Worm (Caenorhabditis elegans): Measurements from ENCODE around the gene T10F2.2.

The T10F2.2 gene

ce11 chrIII:5200349-5200748 lies 35.2 kb upstream of the T10F2.2 start:
- no peak for TF ChIP-seq aly-1 (tag; optimal IDR thresholded peaks at IDR 0.05)

- no peak for TF ChIP-seq hmg-4 (GFP tag; optimal IDR thresholded peaks at IDR 0.05)
- no peak for TF ChIP-seq tbx-11 (GFP tag; IDR thresholded peaks at IDR 0.05)
- no peak for TF ChIP-seq ceh-13 (GFP tag; optimal IDR thresholded peaks at IDR 0.05)
- no peak for TF ChIP-seq scrt-1 (GFP tag; IDR thresholded peaks at IDR 0.05)
- TF ChIP-seq pes-1 (GFP tag; IDR thresholded peaks at IDR 0.05), result no peak
- TF ChIP-seq sea-1 (GFP tag; conservative IDR thresholded peaks at IDR 0.05), result no peak
- no peak for TF ChIP-seq tbx-37 (GFP tag; conservative IDR thresholded peaks at IDR 0.05)
- TF ChIP-seq hmbx-1 (tag; optimal IDR thresholded peaks at IDR 0.05), result no peak
- TF ChIP-seq ama-1 (optimal IDR thresholded peaks at IDR 0.05), result no peak
- no peak for TF ChIP-seq B0310.2 (tag; optimal IDR thresholded peaks at IDR 0.05)
- TF ChIP-seq hnd-1 (tag; optimal IDR thresholded peaks at IDR 0.05), result no peak
Observed at ce11 chrIII:5199577-5199976, 34.5 kb upstream of the T10F2.2 start, which contains the start of gene emb-8. Gene emb-8 (minus strand): TSS chrIII:5199677.

- TF ChIP-seq hmg-4 (GFP tag; optimal IDR thresholded peaks at IDR 0.05), result no peak
- no peak for TF ChIP-seq pes-1 (GFP tag; IDR thresholded peaks at IDR 0.05)
- no peak for TF ChIP-seq flt-1 (GFP tag; IDR thresholded peaks at IDR 0.05)
- TF ChIP-seq ama-1 (optimal IDR thresholded peaks at IDR 0.05), result no peak
Observed at ce11 chrIII:5196298-5197045, 31.4 kb upstream of the T10F2.2 start.

ce11 chrIII:5195690-5196089 lies 30.6 kb upstream of the T10F2.2 start, which contains the start of gene moc-6:
Gene moc-6 (plus strand): TSS chrIII:5195990.
- no peak for TF ChIP-seq hmbx-1 (tag; optimal IDR thresholded peaks at IDR 0.05)
- no peak for TF ChIP-seq B0310.2 (tag; optimal IDR thresholded peaks at IDR 0.05)
- no peak for TF ChIP-seq flt-1 (GFP tag; IDR thresholded peaks at IDR 0.05)
- TF ChIP-seq sea-1 (GFP tag; conservative IDR thresholded peaks at IDR 0.05), result no peak
- no peak for TF ChIP-seq ceh-36 (tag; optimal IDR thresholded peaks at IDR 0.05)
- no peak for TF ChIP-seq tbx-37 (GFP tag; conservative IDR thresholded peaks at IDR 0.05)
- TF ChIP-seq pes-1 (GFP tag; IDR thresholded peaks at IDR 0.05), result no peak
- no peak for TF ChIP-seq ama-1 (optimal IDR thresholded peaks at IDR 0.05)
- no peak for TF ChIP-seq ceh-13 (GFP tag; optimal IDR thresholded peaks at IDR 0.05)
- TF ChIP-seq hnd-1 (tag; optimal IDR thresholded peaks at IDR 0.05), result no peak
- no peak for TF ChIP-seq ets-7 (tag; optimal IDR thresholded peaks at IDR 0.05)
- TF ChIP-seq F13C5.2 (tag; optimal IDR thresholded peaks at IDR 0.05), result no peak
- TF ChIP-seq tra-4 (tag; optimal IDR thresholded peaks at IDR 0.05), result no peak
- TF ChIP-seq hmg-4 (GFP tag; optimal IDR thresholded peaks at IDR 0.05), result no peak
- no peak for TF ChIP-seq tbx-11 (GFP tag; IDR thresholded peaks at IDR 0.05)
- TF ChIP-seq aly-1 (tag; optimal IDR thresholded peaks at IDR 0.05), result no peak
- TF ChIP-seq scrt-1 (GFP tag; IDR thresholded peaks at IDR 0.05), result no peak

ce11 chrIII:5193266-5193665 lies 28.2 kb upstream of the T10F2.2 start:
- TF ChIP-seq B0310.2 (tag; optimal IDR thresholded peaks at IDR 0.05), result no peak
- TF ChIP-seq tbx-37 (GFP tag; conservative IDR thresholded peaks at IDR 0.05), result no peak
- TF ChIP-seq tra-4 (tag; optimal IDR thresholded peaks at IDR 0.05), result no peak
- TF ChIP-seq ceh-13 (GFP tag; optimal IDR thresholded peaks at IDR 0.05), result no peak
- no peak for TF ChIP-seq sea-1 (GFP tag; conservative IDR thresholded peaks at IDR 0.05)
- no peak for TF ChIP-seq aly-1 (tag; optimal IDR thresholded peaks at IDR 0.05)
- no peak for TF ChIP-seq hmg-4 (GFP tag; optimal IDR thresholded peaks at IDR 0.05)
- TF ChIP-seq ets-7 (tag; optimal IDR thresholded peaks at IDR 0.05), result no peak
- TF ChIP-seq flt-1 (GFP tag; IDR thresholded peaks at IDR 0.05), result no peak
- no peak for TF ChIP-seq F13C5.2 (tag; optimal IDR thresholded peaks at IDR 0.05)
- no peak for TF ChIP-seq hmbx-1 (tag; optimal IDR thresholded peaks at IDR 0.05)
- no peak for TF ChIP-seq ama-1 (optimal IDR thresholded peaks at IDR 0.05)

- no peak for TF ChIP-seq hnd-1 (tag; optimal IDR thresholded peaks at IDR 0.05)
- no peak for TF ChIP-seq ets-7 (tag; optimal IDR thresholded peaks at IDR 0.05)
- TF ChIP-seq F13C5.2 (tag; optimal IDR thresholded peaks at IDR 0.05), result no peak
- no peak for TF ChIP-seq tbx-11 (GFP tag; IDR thresholded peaks at IDR 0.05)
- TF ChIP-seq sea-1 (GFP tag; conservative IDR thresholded peaks at IDR 0.05), result no peak
- no peak for TF ChIP-seq hmbx-1 (tag; optimal IDR thresholded peaks at IDR 0.05)
- TF ChIP-seq B0310.2 (tag; optimal IDR thresholded peaks at IDR 0.05), result no peak
- TF ChIP-seq pes-1 (GFP tag; IDR thresholded peaks at IDR 0.05), result no peak
- TF ChIP-seq flt-1 (GFP tag; IDR thresholded peaks at IDR 0.05), result no peak
- TF ChIP-seq hmg-4 (GFP tag; optimal IDR thresholded peaks at IDR 0.05), result no peak
- no peak for TF ChIP-seq tra-4 (tag; optimal IDR thresholded peaks at IDR 0.05)
- no peak for TF ChIP-seq aly-1 (tag; optimal IDR thresholded peaks at IDR 0.05)
Observed at ce11 chrIII:5190671-5191174, 25.6 kb upstream of the T10F2.2 start, which contains the start of gene hira-1. Gene hira-1 (plus strand): TSS chrIII:5191124.

DNA sequence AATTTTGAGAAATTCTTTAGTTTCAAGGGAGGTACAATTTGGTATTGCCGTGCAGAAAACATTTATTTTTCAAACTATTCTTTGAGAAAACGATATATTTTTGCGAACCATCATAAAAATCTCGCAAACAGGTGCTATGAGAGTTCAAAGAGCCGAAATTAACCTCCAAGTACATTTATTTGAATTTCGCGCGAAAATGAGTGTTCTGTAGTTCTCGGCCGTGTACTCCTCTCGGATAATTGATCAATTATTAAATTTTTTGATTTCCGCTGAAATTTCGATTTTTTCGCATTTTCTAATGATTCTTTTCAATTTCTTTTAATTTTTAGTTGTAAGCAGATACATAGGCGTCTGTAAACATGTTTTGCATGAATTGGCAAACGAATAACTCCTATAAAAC lies 25.1 kb upstream of the T10F2.2 start:
- TF ChIP-seq tbx-11 (GFP tag; IDR thresholded peaks at IDR 0.05), result no peak
- no peak for TF ChIP-seq ceh-36 (tag; optimal IDR thresholded peaks at IDR 0.05)
- TF ChIP-seq hmbx-1 (tag; optimal IDR thresholded peaks at IDR 0.05), result no peak

- TF ChIP-seq flt-1 (GFP tag; IDR thresholded peaks at IDR 0.05), result no peak
- TF ChIP-seq hmbx-1 (tag; optimal IDR thresholded peaks at IDR 0.05), result no peak
- no peak for TF ChIP-seq B0310.2 (tag; optimal IDR thresholded peaks at IDR 0.05)
- no peak for TF ChIP-seq hmg-4 (GFP tag; optimal IDR thresholded peaks at IDR 0.05)
- no peak for TF ChIP-seq tra-4 (tag; optimal IDR thresholded peaks at IDR 0.05)
- no peak for TF ChIP-seq pes-1 (GFP tag; IDR thresholded peaks at IDR 0.05)
- no peak for TF ChIP-seq ceh-36 (tag; optimal IDR thresholded peaks at IDR 0.05)
- TF ChIP-seq aly-1 (tag; optimal IDR thresholded peaks at IDR 0.05), result no peak
- TF ChIP-seq scrt-1 (GFP tag; IDR thresholded peaks at IDR 0.05), result no peak
- no peak for TF ChIP-seq ets-7 (tag; optimal IDR thresholded peaks at IDR 0.05)
- no peak for TF ChIP-seq tbx-37 (GFP tag; conservative IDR thresholded peaks at IDR 0.05)
- no peak for TF ChIP-seq hnd-1 (tag; optimal IDR thresholded peaks at IDR 0.05)
- TF ChIP-seq ama-1 (optimal IDR thresholded peaks at IDR 0.05), result no peak
- no peak for TF ChIP-seq sea-1 (GFP tag; conservative IDR thresholded peaks at IDR 0.05)
- no peak for TF ChIP-seq F13C5.2 (tag; optimal IDR thresholded peaks at IDR 0.05)
- no peak for TF ChIP-seq ceh-13 (GFP tag; optimal IDR thresholded peaks at IDR 0.05)
Observed at ce11 chrIII:5188426-5188825, 23.3 kb upstream of the T10F2.2 start, which contains the start of gene K10D2.8. Gene K10D2.8 (plus strand): TSS chrIII:5188726.

All from whole organism, early embryonic.